Worm (Caenorhabditis elegans) whole organism, L1 larva: Measurements from ENCODE around the gene C45B2.8.

Source experiments
- C34B4.2 ChIP-seq: sonication (generic microtip); optimal IDR thresholded peaks from 2 replicates; lab custom pipeline; 2017; ENCODE audit warnings: mild to moderate bottlenecking, missing genetic modification characterization, missing compliant biosample characterization
- Y116A8C.19 ChIP-seq: sonication (generic microtip); optimal IDR thresholded peaks from 2 replicates; lab custom pipeline; 2016; ENCODE audit warnings: missing compliant biosample characterization, missing genetic modification characterization, borderline replicate concordance
- aha-1 ChIP-seq: fragments of 150-350 bp; optimal IDR thresholded peaks from 2 replicates; lab custom pipeline; 2014; ENCODE audit warnings: missing biosample characterization, missing genetic modification characterization
- aly-2 ChIP-seq: fragments of 150-350 bp; optimal IDR thresholded peaks from 2 replicates; lab custom pipeline; 2014; ENCODE audit warnings: missing biosample characterization, missing genetic modification characterization
- blmp-1 ChIP-seq: fragments of 150-350 bp; optimal IDR thresholded peaks from 2 replicates; lab custom pipeline; 2014; ENCODE audit warnings: missing biosample characterization, missing genetic modification characterization
- ceh-63 ChIP-seq: fragments of 200-800 bp; sonication (Bioruptor generic); optimal IDR thresholded peaks from 2 replicates; lab custom pipeline; 2018; ENCODE audit warnings: mild to moderate bottlenecking, missing genetic modification characterization, missing compliant biosample characterization
- dsc-1 ChIP-seq: sonication (generic microtip); optimal IDR thresholded peaks from 2 replicates; lab custom pipeline; 2016; ENCODE audit warnings: mild to moderate bottlenecking, missing genetic modification characterization, missing compliant biosample characterization
- efl-1 ChIP-seq, 4 experiments: fragments of 150-350 bp; optimal IDR thresholded peaks in 3 of 4; peaks in 1 of 4; 1 replicate in 1 of 4; 2 replicates in 3 of 4; lab custom pipeline; 2014; ENCODE audit warnings: missing biosample characterization in 2 of 4, missing genetic modification characterization in 2 of 4, missing genetic modification reagents in 2 of 4
- efl-3 ChIP-seq: fragments of 200-800 bp; sonication (Bioruptor generic); optimal IDR thresholded peaks from 2 replicates; lab custom pipeline; 2018; ENCODE audit warnings: mild to moderate bottlenecking, missing genetic modification characterization, missing compliant biosample characterization
- egl-13 ChIP-seq: sonication (generic microtip); optimal IDR thresholded peaks from 2 replicates; lab custom pipeline; 2016; ENCODE audit warnings: missing genotype, missing genetic modification reagents, missing genetic modification characterization, missing compliant biosample characterization
- elt-2 ChIP-seq: sonication (generic microtip); optimal IDR thresholded peaks from 2 replicates; lab custom pipeline; 2016; ENCODE audit warnings: missing genetic modification characterization, mild to moderate bottlenecking, inconsistent platforms, missing compliant biosample characterization, missing genetic modification reagents
- ets-5 ChIP-seq: fragments of 200-800 bp; sonication (Bioruptor generic); IDR thresholded peaks from 2 replicates; pipeline ENCODE4 v1.3.6; 2022; ENCODE audit warnings: missing genetic modification characterization, missing compliant biosample characterization
- fkh-10 ChIP-seq: sonication (generic microtip); optimal IDR thresholded peaks from 2 replicates; lab custom pipeline; 2017; ENCODE audit warnings: missing biosample characterization, missing genetic modification reagents, missing genetic modification characterization
- fkh-4 ChIP-seq: sonication (generic microtip); optimal IDR thresholded peaks from 2 replicates; lab custom pipeline; 2016; ENCODE audit warnings: missing compliant biosample characterization, missing genetic modification characterization, borderline replicate concordance
- fos-1 ChIP-seq: fragments of 150-350 bp; optimal IDR thresholded peaks from 2 replicates; lab custom pipeline; 2014; ENCODE audit warnings: missing biosample characterization, missing genetic modification characterization
- hlh-17 ChIP-seq: fragments of 200-800 bp; sonication (Bioruptor generic); optimal IDR thresholded peaks from 2 replicates; lab custom pipeline; 2018; ENCODE audit warnings: missing genetic modification characterization, mild to moderate bottlenecking, missing compliant biosample characterization, moderate library complexity, borderline replicate concordance
- hlh-4 ChIP-seq: sonication (generic microtip); optimal IDR thresholded peaks from 2 replicates; lab custom pipeline; 2016; ENCODE audit warnings: mild to moderate bottlenecking, missing genetic modification characterization, missing compliant biosample characterization
- hpl-2 ChIP-seq: fragments of 150-350 bp; optimal IDR thresholded peaks from 2 replicates; lab custom pipeline; 2014; ENCODE audit warnings: missing biosample characterization, missing genetic modification reagents, missing genetic modification characterization
- irx-1 ChIP-seq: sonication (generic microtip); optimal IDR thresholded peaks from 2 replicates; lab custom pipeline; 2016; ENCODE audit warnings: missing genetic modification characterization, missing compliant biosample characterization
- isw-1 ChIP-seq: fragments of 200-800 bp; sonication (Bioruptor generic); IDR thresholded peaks from 2 replicates; pipeline ENCODE4 v1.3.6; 2022; ENCODE audit warnings: missing genetic modification characterization, missing compliant biosample characterization
- lin-13 ChIP-seq: fragments of 150-350 bp; optimal IDR thresholded peaks from 2 replicates; lab custom pipeline; 2014; ENCODE audit warnings: missing biosample characterization, missing genetic modification reagents, missing genetic modification characterization
- lin-14 ChIP-seq: fragments of 200-800 bp; sonication (Bioruptor generic); optimal IDR thresholded peaks from 2 replicates; lab custom pipeline; 2018; ENCODE audit warnings: mild to moderate bottlenecking, missing genetic modification characterization, moderate library complexity, missing compliant biosample characterization
- lin-15B ChIP-seq: fragments of 150-350 bp; sonication (generic microtip); optimal IDR thresholded peaks from 3 replicates; lab custom pipeline; 2014; ENCODE audit warnings: missing biosample characterization, missing genetic modification characterization
- lir-3 ChIP-seq: sonication (generic microtip); optimal IDR thresholded peaks from 2 replicates; lab custom pipeline; 2016; ENCODE audit warnings: mild to moderate bottlenecking, missing genetic modification characterization, moderate library complexity, missing compliant biosample characterization; ENCODE audit not compliant: poor library complexity
- lsy-2 ChIP-seq, 2 experiments: fragments of 150-350 bp; optimal IDR thresholded peaks; 2 replicates each; lab custom pipeline; 2014; ENCODE audit warnings: missing biosample characterization in 2 of 2, missing genetic modification characterization in 2 of 2
- mab-9 ChIP-seq: fragments of 200-800 bp; sonication (Bioruptor generic); IDR thresholded peaks from 2 replicates; pipeline ENCODE4 v1.3.6; 2022; ENCODE audit warnings: missing genetic modification reagents, missing genetic modification characterization, missing compliant biosample characterization
- mdl-1 ChIP-seq, 2 experiments: fragments of 150-350 bp; optimal IDR thresholded peaks; 2 replicates each; lab custom pipeline; 2014 to 2017; ENCODE audit warnings: missing biosample characterization in 2 of 2, missing genetic modification characterization in 2 of 2, inconsistent platforms in 1 of 2
- mef-2 ChIP-seq: fragments of 150-350 bp; optimal IDR thresholded peaks from 2 replicates; lab custom pipeline; 2014; ENCODE audit warnings: missing biosample characterization, missing genetic modification characterization
- mep-1 ChIP-seq: fragments of 150-350 bp; optimal IDR thresholded peaks from 2 replicates; lab custom pipeline; 2014; ENCODE audit warnings: missing biosample characterization, missing genetic modification characterization
- nhr-19 ChIP-seq: fragments of 200-800 bp; sonication (Bioruptor generic); conservative IDR thresholded peaks from 2 replicates; pipeline ENCODE4 v1.3.6; 2022; ENCODE audit warnings: missing genetic modification characterization, missing compliant biosample characterization
- nhr-20 ChIP-seq: sonication (generic microtip); optimal IDR thresholded peaks from 2 replicates; lab custom pipeline; 2016; ENCODE audit warnings: mild to moderate bottlenecking, missing genetic modification characterization, missing compliant biosample characterization
- nhr-28 ChIP-seq: fragments of 150-350 bp; optimal IDR thresholded peaks from 2 replicates; lab custom pipeline; 2014; ENCODE audit warnings: missing biosample characterization, missing genetic modification characterization
- nhr-47 ChIP-seq: sonication (generic microtip); optimal IDR thresholded peaks from 2 replicates; lab custom pipeline; 2016; ENCODE audit warnings: mild to moderate bottlenecking, missing genetic modification characterization, moderate library complexity, missing compliant biosample characterization
- nhr-71 ChIP-seq: sonication (generic microtip); optimal IDR thresholded peaks from 2 replicates; lab custom pipeline; 2016; ENCODE audit warnings: mild to moderate bottlenecking, missing genetic modification characterization, moderate library complexity, missing compliant biosample characterization
- nhr-77 ChIP-seq: fragments of 150-350 bp; optimal IDR thresholded peaks from 2 replicates; lab custom pipeline; 2014; ENCODE audit warnings: missing biosample characterization, missing genetic modification characterization
- nhr-84 ChIP-seq: sonication (generic microtip); optimal IDR thresholded peaks from 2 replicates; lab custom pipeline; 2017; ENCODE audit warnings: missing biosample characterization, missing genetic modification characterization
- nhr-85 ChIP-seq: sonication (generic microtip); peaks from one replicate; lab custom pipeline; 2016; ENCODE audit warnings: missing genetic modification characterization, inconsistent platforms, missing compliant biosample characterization
- nhr-90 ChIP-seq: sonication (generic microtip); optimal IDR thresholded peaks from 2 replicates; lab custom pipeline; 2016; ENCODE audit warnings: mild to moderate bottlenecking, missing genetic modification characterization, missing compliant biosample characterization; ENCODE audit not compliant: poor library complexity
- pag-3 ChIP-seq: sonication (generic microtip); optimal IDR thresholded peaks from 2 replicates; lab custom pipeline; 2017; ENCODE audit warnings: missing genetic modification characterization, mild to moderate bottlenecking, missing compliant biosample characterization, antibody characterized with exemption, borderline replicate concordance; ENCODE audit not compliant: insufficient read depth
- skn-1 ChIP-seq: fragments of 150-350 bp; optimal IDR thresholded peaks from 2 replicates; lab custom pipeline; 2014; ENCODE audit warnings: missing biosample characterization, missing genetic modification characterization
- snpc-4 ChIP-seq: fragments of 150-350 bp; optimal IDR thresholded peaks from 2 replicates; lab custom pipeline; 2014; ENCODE audit warnings: missing biosample characterization, missing genetic modification characterization
- sox-4 ChIP-seq: sonication (generic microtip); optimal IDR thresholded peaks from 2 replicates; lab custom pipeline; 2016; ENCODE audit warnings: missing genetic modification characterization, missing compliant biosample characterization
- sptf-1 ChIP-seq: fragments of 150-350 bp; optimal IDR thresholded peaks from 2 replicates; lab custom pipeline; 2014; ENCODE audit warnings: missing biosample characterization, missing genetic modification characterization
- swsn-7 ChIP-seq: sonication (generic microtip); optimal IDR thresholded peaks from 2 replicates; lab custom pipeline; 2016; ENCODE audit warnings: missing genetic modification characterization, missing compliant biosample characterization
- tbx-2 ChIP-seq: sonication (generic microtip); optimal IDR thresholded peaks from 2 replicates; lab custom pipeline; 2016; ENCODE audit warnings: missing genetic modification characterization, missing compliant biosample characterization
- unc-62 ChIP-seq: fragments of 150-350 bp; optimal IDR thresholded peaks from 2 replicates; lab custom pipeline; 2014; ENCODE audit warnings: missing biosample characterization, missing genetic modification reagents, missing genetic modification characterization
- unc-86 ChIP-seq: sonication (generic microtip); optimal IDR thresholded peaks from 2 replicates; lab custom pipeline; 2016; ENCODE audit warnings: missing genetic modification characterization, missing compliant biosample characterization
- vab-15 ChIP-seq: sonication (generic microtip); optimal IDR thresholded peaks from 2 replicates; lab custom pipeline; 2017; ENCODE audit warnings: missing genotype, mild to moderate bottlenecking, missing genetic modification characterization, missing compliant biosample characterization
- zag-1 ChIP-seq: fragments of 150-350 bp; optimal IDR thresholded peaks from 2 replicates; lab custom pipeline; 2014; ENCODE audit warnings: missing biosample characterization, missing genetic modification characterization
- zip-4 ChIP-seq: fragments of 200-800 bp; sonication (Bioruptor generic); optimal IDR thresholded peaks from 2 replicates; lab custom pipeline; 2018; ENCODE audit warnings: mild to moderate bottlenecking, missing genetic modification characterization, moderate library complexity, missing compliant biosample characterization

Gene C45B2.8

ce11 chrX:6090779-6091178 lies 3.0 kb downstream of the C45B2.8 start:
- no peak for TF ChIP-seq fkh-10
- peak; percentile 16 for TF ChIP-seq nhr-71 (tag; lab: Kevin White, UChicago)
- TF ChIP-seq, all 84 proteins: peak for 1

ce11 chrX:6091967-6092366 lies 4.2 kb downstream of the C45B2.8 start, which contains the start of gene hsp-3:
Gene hsp-3 (minus strand): TSS chrX:6092124.
- TF ChIP-seq mab-9 (GFP tag; lab: Robert Waterston, UW) (peak; percentile 90), mep-1 (peak; percentile 92), ceh-63 (GFP tag; lab: Kevin White, UChicago) (no peak), hlh-4 (tag; lab: Kevin White, UChicago) (peak; percentile 11), sptf-1 (tag; lab: Kevin White, UChicago) (no peak), hlh-17 (GFP tag; lab: Kevin White, UChicago) (no peak), tbx-2 (tag; lab: Kevin White, UChicago) (peak; percentile 98), hpl-2 (GFP tag; lab: Kevin White, UChicago) (peak; percentile 89), snpc-4 (tag; lab: Kevin White, UChicago) (peak; percentile 76), nhr-47 (tag; lab: Kevin White, UChicago) (peak; percentile 97), lin-15B (peak; percentile 91), nhr-19 (GFP tag; lab: Robert Waterston, UW) (peak; percentile 97), elt-2 (tag; lab: Kevin White, UChicago) (peak; percentile 95), aha-1 (peak; percentile 75), nhr-28 (tag; lab: Kevin White, UChicago) (no peak), efl-1 (optimal IDR thresholded peaks at IDR 0.05; lab: Kevin White, UChicago) (peak; percentile 84 to 92), efl-1 (GFP tag; optimal IDR thresholded peaks at IDR 0.05 in 1 of 2; lab: Kevin White, UChicago) (peak; percentile 84 to 97), zip-4 (GFP tag; lab: Kevin White, UChicago) (peak; percentile 86), mdl-1 (tag; optimal IDR thresholded peaks at IDR 0.05; lab: Kevin White, UChicago) (peak in 1 of 2 experiments; percentile 98), fos-1 (tag; lab: Kevin White, UChicago) (peak; percentile 93), nhr-84 (tag; lab: Kevin White, UChicago) (no peak), lsy-2 (tag; optimal IDR thresholded peaks at IDR 0.05; lab: Kevin White, UChicago) (peak; percentile 95 to 97), dsc-1 (tag; lab: Kevin White, UChicago) (peak; percentile 88), nhr-20 (tag; lab: Kevin White, UChicago) (peak; percentile 98), fkh-4 (tag; lab: Kevin White, UChicago) (peak; percentile 11), egl-13 (tag; lab: Kevin White, UChicago) (peak; percentile 92), nhr-77 (tag; lab: Kevin White, UChicago) (peak; percentile 96), efl-3 (GFP tag; lab: Kevin White, UChicago) (peak; percentile 49), zag-1 (tag; lab: Kevin White, UChicago) (no peak), lin-14 (GFP tag; lab: Kevin White, UChicago) (peak; percentile 99), unc-86 (tag; lab: Kevin White, UChicago) (peak; percentile 96), nhr-85 (tag; lab: Kevin White, UChicago) (peak; percentile 99), C34B4.2 (tag; lab: Kevin White, UChicago) (peak; percentile 44), pag-3 (tag; lab: Kevin White, UChicago) (no peak), mef-2 (tag; lab: Kevin White, UChicago) (peak; percentile 76), isw-1 (GFP tag; lab: Robert Waterston, UW) (peak; percentile 96), ets-5 (GFP tag; lab: Robert Waterston, UW) (no peak), nhr-90 (tag; lab: Kevin White, UChicago) (peak; percentile 98), unc-62 (GFP tag; lab: Kevin White, UChicago) (no peak), fkh-10 (peak; percentile 87), blmp-1 (peak; percentile 41), vab-15 (peak; percentile 49), sox-4 (tag; lab: Kevin White, UChicago) (peak; percentile 67), lir-3 (peak; percentile 89), Y116A8C.19 (tag; lab: Kevin White, UChicago) (no peak), swsn-7 (tag; lab: Kevin White, UChicago) (peak; percentile 99), skn-1 (tag; lab: Kevin White, UChicago) (peak; percentile 96), irx-1 (tag; lab: Kevin White, UChicago) (peak; percentile 91), aly-2 (tag; lab: Kevin White, UChicago) (no peak), lin-13 (GFP tag; lab: Kevin White, UChicago) (peak; percentile 98)
